Worm (Caenorhabditis elegans): ENCODE results near the gene srh-35.

srh-35 gene

DNA sequence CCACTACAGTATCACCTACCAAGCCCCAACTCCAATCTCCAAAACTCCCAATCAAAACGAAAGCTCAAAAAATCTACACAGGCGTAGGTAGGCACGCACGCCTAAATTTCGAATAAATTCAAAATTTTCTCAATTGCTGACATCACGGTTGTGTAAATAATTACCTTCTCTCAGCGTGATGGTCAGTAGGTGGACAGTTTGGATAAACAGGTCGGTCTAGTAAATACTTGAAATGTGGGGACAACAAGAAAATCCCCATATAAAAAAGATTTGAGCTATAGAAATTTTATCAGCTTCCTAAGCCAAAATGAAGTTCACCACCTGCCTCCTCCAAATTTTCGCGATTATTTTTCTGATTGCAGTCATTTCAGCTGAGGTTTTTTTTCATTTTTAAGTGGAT is 10.9 kb downstream of the srh-35 start, which contains the start of gene B0554.1:
B0554.1 (plus strand) TSS at position 301 of the 400 bp plus-strand sequence.
- TF ChIP-seq cog-1 (tag; optimal IDR thresholded peaks at IDR 0.05) (no peak), ztf-23 (GFP tag; IDR thresholded peaks at IDR 0.05) (no peak), med-1 (GFP tag; optimal IDR thresholded peaks at IDR 0.05; ENCODE audit: insufficient read depth) (no peak), flt-1 (GFP tag; IDR thresholded peaks at IDR 0.05) (no peak), tab-1 (GFP tag; IDR thresholded peaks at IDR 0.05) (no peak), ztf-29 (GFP tag; IDR thresholded peaks at IDR 0.05) (no peak), klf-2 (GFP tag; conservative IDR thresholded peaks at IDR 0.05) (no peak), ref-1 (GFP tag; conservative IDR thresholded peaks at IDR 0.05) (no peak), T22C8.4 (GFP tag; IDR thresholded peaks at IDR 0.05) (no peak)

- TF ChIP-seq klf-2 (GFP tag; conservative IDR thresholded peaks at IDR 0.05) (no peak), flt-1 (GFP tag; IDR thresholded peaks at IDR 0.05) (no peak), ref-1 (GFP tag; conservative IDR thresholded peaks at IDR 0.05) (no peak), ztf-29 (GFP tag; IDR thresholded peaks at IDR 0.05) (no peak), ztf-23 (GFP tag; IDR thresholded peaks at IDR 0.05) (no peak), cog-1 (tag; optimal IDR thresholded peaks at IDR 0.05) (no peak), med-1 (GFP tag; optimal IDR thresholded peaks at IDR 0.05; ENCODE audit: insufficient read depth) (no peak), T22C8.4 (GFP tag; IDR thresholded peaks at IDR 0.05) (no peak), tab-1 (GFP tag; IDR thresholded peaks at IDR 0.05) (no peak)
Measured at ce11 chrV:433898-434297, 15.1 kb downstream of the srh-35 start, which contains the start of gene B0554.2. Gene B0554.2, plus strand, starts transcription at chrV:434198.

DNA sequence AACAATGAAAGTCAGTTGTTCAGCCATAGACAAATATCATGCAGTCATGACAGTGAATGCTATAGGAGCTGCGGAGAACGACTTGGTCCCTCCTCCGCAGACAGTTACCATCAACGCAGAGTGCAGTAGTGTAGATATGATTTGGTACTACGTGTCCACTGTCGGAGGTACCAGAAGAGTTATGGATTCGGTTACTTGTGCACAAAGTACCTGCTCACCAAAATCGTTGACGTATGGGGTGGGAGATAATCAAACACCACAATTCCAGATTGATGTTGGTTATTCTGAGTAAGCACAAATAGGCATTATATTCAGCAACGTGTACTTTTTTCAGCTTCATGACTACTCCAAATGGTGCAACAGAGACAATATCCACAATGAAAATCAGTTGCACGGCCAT is 16.0 kb downstream of the srh-35 start:
- no peak for TF ChIP-seq flt-1 (GFP tag; IDR thresholded peaks at IDR 0.05)
- TF ChIP-seq klf-2 (GFP tag; conservative IDR thresholded peaks at IDR 0.05), result no peak
- no peak for TF ChIP-seq tab-1 (GFP tag; IDR thresholded peaks at IDR 0.05)
- no peak for TF ChIP-seq T22C8.4 (GFP tag; IDR thresholded peaks at IDR 0.05)
- TF ChIP-seq cog-1 (tag; optimal IDR thresholded peaks at IDR 0.05), result no peak
- no peak for TF ChIP-seq med-1 (GFP tag; optimal IDR thresholded peaks at IDR 0.05; ENCODE audit: insufficient read depth)
- no peak for TF ChIP-seq ztf-29 (GFP tag; IDR thresholded peaks at IDR 0.05)
- TF ChIP-seq ref-1 (GFP tag; conservative IDR thresholded peaks at IDR 0.05), result no peak
- no peak for TF ChIP-seq ztf-23 (GFP tag; IDR thresholded peaks at IDR 0.05)

ce11 chrV:428844-429243 is 20.2 kb downstream of the srh-35 start, which contains the start of gene B0554.4:
Gene B0554.4, plus strand, starts transcription at chrV:429144.
- TF ChIP-seq cog-1 (tag; optimal IDR thresholded peaks at IDR 0.05) (no peak), flt-1 (GFP tag; IDR thresholded peaks at IDR 0.05) (no peak), ztf-29 (GFP tag; IDR thresholded peaks at IDR 0.05) (no peak), ref-1 (GFP tag; conservative IDR thresholded peaks at IDR 0.05) (no peak), med-1 (GFP tag; optimal IDR thresholded peaks at IDR 0.05; ENCODE audit: insufficient read depth) (no peak), T22C8.4 (GFP tag; IDR thresholded peaks at IDR 0.05) (no peak), klf-2 (GFP tag; conservative IDR thresholded peaks at IDR 0.05) (no peak), ztf-23 (GFP tag; IDR thresholded peaks at IDR 0.05) (no peak), tab-1 (GFP tag; IDR thresholded peaks at IDR 0.05) (no peak)

DNA sequence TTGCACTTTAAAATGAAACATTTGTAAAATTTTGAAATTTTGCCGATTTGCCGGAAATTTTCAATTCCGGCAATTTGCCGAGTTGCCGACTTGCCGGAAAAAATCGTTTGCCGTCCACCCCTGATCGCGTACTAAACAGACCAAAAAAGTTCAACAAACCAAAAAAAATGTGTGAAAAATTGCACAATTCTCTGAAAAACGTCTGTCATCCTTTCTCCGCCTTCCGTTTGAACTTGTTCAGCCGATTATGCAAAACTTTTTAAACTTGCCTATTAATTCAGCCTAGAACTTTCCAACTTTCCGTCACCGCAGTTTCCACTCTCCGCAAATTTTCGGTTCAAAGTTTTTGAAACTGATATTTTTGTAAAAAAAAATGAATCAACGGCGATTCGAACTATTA is 24.9 kb downstream of the srh-35 start, which contains the start of gene B0554.5:
B0554.5 (plus strand) TSS at position 301 of the 400 bp plus-strand sequence.
- TF ChIP-seq ref-1 (GFP tag; conservative IDR thresholded peaks at IDR 0.05) (no peak), T22C8.4 (GFP tag; IDR thresholded peaks at IDR 0.05) (no peak), tab-1 (GFP tag; IDR thresholded peaks at IDR 0.05) (no peak)

- no peak for TF ChIP-seq ztf-29 (GFP tag; IDR thresholded peaks at IDR 0.05)
- TF ChIP-seq cog-1 (tag; optimal IDR thresholded peaks at IDR 0.05), result no peak
- TF ChIP-seq ref-1 (GFP tag; conservative IDR thresholded peaks at IDR 0.05), result no peak
- no peak for TF ChIP-seq T22C8.4 (GFP tag; IDR thresholded peaks at IDR 0.05)
- TF ChIP-seq tab-1 (GFP tag; IDR thresholded peaks at IDR 0.05), result no peak
- no peak for TF ChIP-seq flt-1 (GFP tag; IDR thresholded peaks at IDR 0.05)
- TF ChIP-seq ztf-23 (GFP tag; IDR thresholded peaks at IDR 0.05), result no peak
- TF ChIP-seq med-1 (GFP tag; optimal IDR thresholded peaks at IDR 0.05; ENCODE audit: insufficient read depth), result no peak
- no peak for TF ChIP-seq klf-2 (GFP tag; conservative IDR thresholded peaks at IDR 0.05)
Measured at ce11 chrV:422133-422532, 26.9 kb downstream of the srh-35 start, which contains the start of gene dod-20. Gene dod-20, plus strand, starts transcription at chrV:422433.

ce11 chrV:418432-418831 is 30.6 kb downstream of the srh-35 start, which contains the start of gene Y39D8A.1:
Gene Y39D8A.1, plus strand, starts transcription at chrV:418732.
- no peak for TF ChIP-seq T22C8.4 (GFP tag; IDR thresholded peaks at IDR 0.05)
- no peak for TF ChIP-seq ref-1 (GFP tag; conservative IDR thresholded peaks at IDR 0.05)

DNA sequence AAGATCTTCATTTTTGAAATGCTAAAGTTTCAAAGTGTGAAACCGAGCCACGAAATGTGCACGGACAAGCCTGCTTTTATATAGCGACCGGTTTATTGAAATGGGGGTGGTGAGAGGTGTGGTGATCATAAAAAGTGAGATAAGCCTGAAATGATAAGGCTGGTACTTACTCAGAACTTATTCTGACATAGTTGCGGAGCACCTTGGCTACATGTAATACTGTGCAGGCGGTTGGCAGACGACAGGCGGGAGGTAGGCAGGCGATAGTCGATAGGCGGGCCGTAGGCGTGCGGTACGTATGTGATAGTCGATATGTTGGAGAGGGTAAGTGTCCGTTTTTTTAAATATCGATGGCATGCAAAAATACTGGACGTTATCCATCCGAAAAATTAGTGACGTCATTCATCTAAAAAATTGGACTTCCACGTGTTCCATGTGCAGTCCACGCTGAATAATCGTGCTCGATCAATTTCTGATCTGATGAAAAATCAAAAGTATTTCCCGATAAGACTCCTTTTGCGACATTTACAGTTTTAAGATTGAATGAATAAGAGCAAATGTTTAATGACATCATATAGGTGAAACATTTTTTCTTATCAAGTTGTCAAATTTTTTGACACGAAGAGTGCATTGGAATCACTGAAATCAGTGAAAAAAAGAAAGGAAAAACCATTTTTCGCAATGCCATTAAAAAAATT is 31.2 kb downstream of the srh-35 start, which contains the start of gene irg-8:
irg-8 (minus strand) TSS at position 51 of the 698 bp plus-strand sequence.
- no peak for TF ChIP-seq med-1 (GFP tag; optimal IDR thresholded peaks at IDR 0.05; ENCODE audit: insufficient read depth)
- no peak for TF ChIP-seq flt-1 (GFP tag; IDR thresholded peaks at IDR 0.05)
- TF ChIP-seq cog-1 (tag; optimal IDR thresholded peaks at IDR 0.05), result no peak
- no peak for TF ChIP-seq ref-1 (GFP tag; conservative IDR thresholded peaks at IDR 0.05)
- TF ChIP-seq tab-1 (GFP tag; IDR thresholded peaks at IDR 0.05), result no peak
- TF ChIP-seq ztf-23 (GFP tag; IDR thresholded peaks at IDR 0.05), result no peak
- no peak for TF ChIP-seq klf-2 (GFP tag; conservative IDR thresholded peaks at IDR 0.05)
- TF ChIP-seq T22C8.4 (GFP tag; IDR thresholded peaks at IDR 0.05), result no peak
- TF ChIP-seq ztf-29 (GFP tag; IDR thresholded peaks at IDR 0.05), result no peak

DNA sequence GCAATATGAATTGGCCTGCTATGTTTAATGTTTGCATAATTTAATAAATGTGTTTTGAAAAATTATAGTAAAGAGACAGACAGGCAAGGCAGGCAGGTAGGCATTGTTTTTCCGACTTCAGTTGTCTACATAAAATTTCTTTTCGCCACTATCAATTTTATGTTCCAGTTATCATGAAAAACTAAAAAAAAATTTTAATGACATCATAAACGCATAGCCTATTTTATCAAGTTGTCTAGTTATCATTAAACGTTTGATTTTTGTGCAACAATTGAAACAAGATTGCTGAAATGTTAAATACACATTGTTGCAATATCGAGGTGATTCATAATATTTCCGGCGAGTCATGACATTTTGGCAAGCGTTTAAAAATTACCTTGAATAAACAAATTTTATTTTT is 34.0 kb downstream of the srh-35 start:
- TF ChIP-seq ztf-23 (GFP tag; IDR thresholded peaks at IDR 0.05), result no peak
- no peak for TF ChIP-seq cog-1 (tag; optimal IDR thresholded peaks at IDR 0.05)
- TF ChIP-seq klf-2 (GFP tag; conservative IDR thresholded peaks at IDR 0.05), result no peak
- no peak for TF ChIP-seq flt-1 (GFP tag; IDR thresholded peaks at IDR 0.05)
- no peak for TF ChIP-seq T22C8.4 (GFP tag; IDR thresholded peaks at IDR 0.05)
- TF ChIP-seq med-1 (GFP tag; optimal IDR thresholded peaks at IDR 0.05; ENCODE audit: insufficient read depth), result no peak
- TF ChIP-seq tab-1 (GFP tag; IDR thresholded peaks at IDR 0.05), result no peak
- TF ChIP-seq ref-1 (GFP tag; conservative IDR thresholded peaks at IDR 0.05), result no peak
- TF ChIP-seq ztf-29 (GFP tag; IDR thresholded peaks at IDR 0.05), result no peak

Data from whole organism, midembryonic.